Worm (Caenorhabditis elegans) whole organism, mixed stage, embryonic: ENCODE results near the gene srg-37.

Experiments
- ceh-83 ChIP-seq: fragments of 200-800 bp; sonication (Bioruptor generic); optimal IDR thresholded peaks from 2 replicates; lab custom pipeline; 2018; ENCODE audit warnings: mild to moderate bottlenecking, missing genetic modification characterization, missing compliant biosample characterization
- elt-1 ChIP-seq: sonication (generic microtip); optimal IDR thresholded peaks from 2 replicates; lab custom pipeline; 2017; ENCODE audit warnings: missing genetic modification characterization, mild to moderate bottlenecking, missing compliant biosample characterization, antibody characterized with exemption, moderate library complexity, borderline replicate concordance; ENCODE audit not compliant: insufficient read depth
- elt-3 ChIP-seq: fragments of 150-350 bp; optimal IDR thresholded peaks from 2 replicates; lab custom pipeline; 2014; ENCODE audit warnings: missing biosample characterization, missing genetic modification characterization
- lsy-2 ChIP-seq: fragments of 150-350 bp; optimal IDR thresholded peaks from 2 replicates; lab custom pipeline; 2014; ENCODE audit warnings: missing biosample characterization, missing genetic modification characterization
- mep-1 ChIP-seq: fragments of 150-350 bp; optimal IDR thresholded peaks from 2 replicates; lab custom pipeline; 2017; ENCODE audit warnings: missing biosample characterization, missing genetic modification reagents, missing genetic modification characterization, inconsistent platforms
- mls-2 ChIP-seq: sonication (generic microtip); optimal IDR thresholded peaks from 2 replicates; lab custom pipeline; 2016; ENCODE audit warnings: mild to moderate bottlenecking, missing genetic modification characterization, moderate library complexity, missing compliant biosample characterization
- nhr-12 ChIP-seq: fragments of 150-350 bp; optimal IDR thresholded peaks from 2 replicates; lab custom pipeline; 2014; ENCODE audit warnings: missing biosample characterization, missing genetic modification characterization
- nhr-237 ChIP-seq: fragments of 150-350 bp; optimal IDR thresholded peaks from 2 replicates; lab custom pipeline; 2014; ENCODE audit warnings: missing biosample characterization, missing genetic modification characterization
- nhr-28 ChIP-seq: fragments of 150-350 bp; optimal IDR thresholded peaks from 2 replicates; lab custom pipeline; 2014; ENCODE audit warnings: missing biosample characterization, missing genetic modification characterization
- pha-4 ChIP-seq: fragments of 150-350 bp; optimal IDR thresholded peaks from 2 replicates; lab custom pipeline; 2018; ENCODE audit warnings: missing biosample characterization, missing genetic modification reagents, missing genetic modification characterization
- tbx-8 ChIP-seq: fragments of 200-800 bp; sonication (Bioruptor generic); optimal IDR thresholded peaks from 2 replicates; lab custom pipeline; 2018; ENCODE audit warnings: mild to moderate bottlenecking, missing genetic modification characterization, moderate library complexity, missing compliant biosample characterization
- unc-62 ChIP-seq: fragments of 150-350 bp; optimal IDR thresholded peaks from 2 replicates; lab custom pipeline; 2014; ENCODE audit warnings: missing biosample characterization, missing genetic modification reagents, missing genetic modification characterization
- ztf-11 ChIP-seq: fragments of 150-350 bp; optimal IDR thresholded peaks from 2 replicates; lab custom pipeline; 2014; ENCODE audit warnings: missing biosample characterization, missing genetic modification characterization

ce11 chrX:14236121-14236824 lies 1.4 kb upstream of the srg-37 start:
- TF ChIP-seq nhr-237 (tag; lab: Kevin White, UChicago) (no peak), lsy-2 (tag; lab: Kevin White, UChicago) (no peak), elt-3 (no peak), mep-1 (tag; lab: Kevin White, UChicago) (no peak), ztf-11 (tag; lab: Kevin White, UChicago) (no peak), nhr-12 (tag; lab: Kevin White, UChicago) (no peak), ceh-83 (GFP tag; lab: Kevin White, UChicago) (no peak), elt-1 (tag; lab: Kevin White, UChicago) (no peak), tbx-8 (GFP tag; lab: Kevin White, UChicago) (no peak), pha-4 (tag; lab: Kevin White, UChicago) (no peak), mls-2 (tag; lab: Kevin White, UChicago) (no peak), unc-62 (no peak), nhr-28 (no peak)
